Fruit fly (Drosophila melanogaster): ENCODE results near the gene bc10.

- TF ChIP-seq CG8159 (tag; optimal IDR thresholded peaks at IDR 0.05) (no peak), CG13204 (GFP tag; optimal IDR thresholded peaks at IDR 0.05) (no peak), CG9948 (tag; optimal IDR thresholded peaks at IDR 0.05) (no peak), CG17806 (tag; optimal IDR thresholded peaks at IDR 0.05) (no peak)
Measured at dm6 chr3L:5568361-5568760, 3.3 kb downstream of the bc10 start.
